Worm (Caenorhabditis elegans): Measurements from ENCODE around the gene twk-3.

DNA sequence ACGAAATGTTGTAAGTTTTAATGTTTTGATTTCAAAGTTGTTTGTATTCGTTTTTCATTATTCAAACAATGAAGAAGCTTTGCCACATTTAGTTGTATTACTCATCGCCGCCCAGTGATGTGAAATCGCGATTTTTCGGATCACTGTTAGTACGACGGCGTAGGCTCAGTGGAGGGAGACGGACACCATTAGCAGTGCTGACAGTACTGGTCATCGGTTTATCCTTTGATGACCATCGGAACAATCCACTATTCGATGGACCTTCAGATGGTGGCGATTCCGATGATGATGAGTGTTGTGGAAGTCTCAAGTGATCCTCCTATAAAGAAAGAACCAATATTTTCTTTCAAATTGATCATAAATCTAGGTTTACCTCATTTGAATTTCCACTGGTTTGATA, 25.1 kb downstream of the twk-3 start:
- TF ChIP-seq gmeb-2 (tag; optimal IDR thresholded peaks at IDR 0.05): no peak
- no peak for TF ChIP-seq ceh-45 (GFP tag; IDR thresholded peaks at IDR 0.05)
- TF ChIP-seq pha-4 (tag; optimal IDR thresholded peaks at IDR 0.05): no peak
- no peak for TF ChIP-seq madf-2 (tag; optimal IDR thresholded peaks at IDR 0.05)
- no peak for TF ChIP-seq ceh-48 (tag; optimal IDR thresholded peaks at IDR 0.05)
- no peak for TF ChIP-seq ama-1 (optimal IDR thresholded peaks at IDR 0.05)
- no peak for TF ChIP-seq nfya-1 (tag; optimal IDR thresholded peaks at IDR 0.05)
- TF ChIP-seq elt-2 (tag; optimal IDR thresholded peaks at IDR 0.05): no peak
- TF ChIP-seq hlh-13 (GFP tag; optimal IDR thresholded peaks at IDR 0.05): no peak
- no peak for TF ChIP-seq npax-4 (tag; optimal IDR thresholded peaks at IDR 0.05)
- no peak for TF ChIP-seq K02D7.2 (tag; optimal IDR thresholded peaks at IDR 0.05)
